Worm (Caenorhabditis elegans) whole organism, young adult: ENCODE results near the gene cone-1.

Experiments used
- F23B12.7 ChIP-seq: sonication (generic microtip); optimal IDR thresholded peaks from 2 replicates; lab custom pipeline; 2017; ENCODE audit warnings: missing genetic modification characterization, mild to moderate bottlenecking, missing compliant biosample characterization, antibody characterized with exemption, moderate library complexity; ENCODE audit not compliant: insufficient read depth
- zfh-2 ChIP-seq: fragments of 200-800 bp; sonication (Bioruptor generic); conservative IDR thresholded peaks from 2 replicates; pipeline ENCODE4 v1.3.6; 2022; ENCODE audit warnings: missing genetic modification reagents, missing genetic modification characterization, missing compliant biosample characterization

- TF ChIP-seq zfh-2 (no peak), F23B12.7 (tag; lab: Kevin White, UChicago) (no peak)
Observed at ce11 chrIII:2507938-2508337, 22.5 kb upstream of the cone-1 start, which contains the start of gene Y54F10AM.8.
